Fruit fly (Drosophila melanogaster) whole organism, embryonic: ENCODE data around the gene CG12818.
A peak's percentile ranks its signal among the peaks of the same experiment; 100 is the strongest.

Experiments used
- ATbp ChIP-seq: fragments of 200-800 bp; sonication (Bioruptor generic); optimal IDR thresholded peaks from 2 replicates; lab custom pipeline; 2017; ENCODE audit warnings: missing biosample characterization, mild to moderate bottlenecking, missing genetic modification characterization, missing genetic modification reagents
- CG10431 ChIP-seq: fragments of 200-800 bp; sonication (Bioruptor generic); optimal IDR thresholded peaks from 3 replicates; lab custom pipeline; 2018; ENCODE audit warnings: missing biosample characterization, mild to moderate bottlenecking, missing genetic modification characterization
- CG10565 ChIP-seq: fragments of 200-800 bp; sonication (Bioruptor generic); optimal IDR thresholded peaks from 3 replicates; lab custom pipeline; 2016; ENCODE audit warnings: missing biosample characterization, mild to moderate bottlenecking, missing genetic modification characterization
- CG10979 ChIP-seq: fragments of 200-800 bp; sonication (Bioruptor generic); optimal IDR thresholded peaks from 2 replicates; lab custom pipeline; 2018; ENCODE audit warnings: missing biosample characterization, mild to moderate bottlenecking, missing genetic modification characterization, moderate library complexity
- CG11723 ChIP-seq: fragments of 200-800 bp; sonication (Bioruptor generic); optimal IDR thresholded peaks from 2 replicates; lab custom pipeline; 2017; ENCODE audit warnings: missing biosample characterization, mild to moderate bottlenecking, missing genetic modification characterization
- CG13287 ChIP-seq: fragments of 200-800 bp; sonication (Bioruptor generic); IDR thresholded peaks from 2 replicates; pipeline ENCODE4 v1.3.6; 2022; ENCODE audit warnings: missing biosample characterization, missing genetic modification characterization; ENCODE audit not compliant: partially characterized antibody
- CG13894 ChIP-seq: fragments of 200-800 bp; sonication (Bioruptor generic); optimal IDR thresholded peaks from 3 replicates; lab custom pipeline; 2018; ENCODE audit warnings: missing biosample characterization, mild to moderate bottlenecking, missing genetic modification characterization, moderate library complexity
- CG1602 ChIP-seq: fragments of 200-800 bp; sonication (Bioruptor generic); optimal IDR thresholded peaks from 3 replicates; lab custom pipeline; 2016; ENCODE audit warnings: missing biosample characterization, missing genetic modification characterization
- CG16813 ChIP-seq: fragments of 200-800 bp; sonication (Bioruptor generic); IDR thresholded peaks from 3 replicates; pipeline ENCODE4 v1.3.6; 2022; ENCODE audit warnings: missing biosample characterization, missing genetic modification characterization; ENCODE audit not compliant: partially characterized antibody
- CG16863 ChIP-seq: fragments of 200-800 bp; sonication (Bioruptor generic); optimal IDR thresholded peaks from 3 replicates; lab custom pipeline; 2016; ENCODE audit warnings: missing biosample characterization, missing genetic modification characterization
- CG2202 ChIP-seq: fragments of 200-800 bp; sonication (Bioruptor generic); optimal IDR thresholded peaks from 2 replicates; lab custom pipeline; 2018; ENCODE audit warnings: missing biosample characterization, mild to moderate bottlenecking, missing genetic modification characterization
- CG2889 ChIP-seq: fragments of 200-800 bp; sonication (Bioruptor generic); IDR thresholded peaks from 3 replicates; pipeline ENCODE4 v1.3.6; 2022; ENCODE audit warnings: missing biosample characterization, missing genetic modification characterization
- CG30020 ChIP-seq: fragments of 200-800 bp; optimal IDR thresholded peaks from 2 replicates; lab custom pipeline; 2019; ENCODE audit warnings: missing biosample characterization, mild to moderate bottlenecking, missing genetic modification characterization, moderate library complexity
- CG32772 ChIP-seq: fragments of 200-800 bp; sonication (Bioruptor generic); IDR thresholded peaks from 2 replicates; pipeline ENCODE4 v1.3.6; 2022; ENCODE audit warnings: missing biosample characterization, missing genetic modification characterization
- CG4707 ChIP-seq: fragments of 200-800 bp; sonication (Bioruptor generic); optimal IDR thresholded peaks from 2 replicates; lab custom pipeline; 2018; ENCODE audit warnings: missing biosample characterization, mild to moderate bottlenecking, missing genetic modification characterization, moderate library complexity
- CG5953 ChIP-seq: fragments of 200-800 bp; sonication (Bioruptor generic); IDR thresholded peaks from 2 replicates; pipeline ENCODE4 v1.3.6; 2022; ENCODE audit warnings: missing biosample characterization, missing genetic modification characterization
- CG6683 ChIP-seq: fragments of 200-800 bp; sonication (Bioruptor generic); optimal IDR thresholded peaks from 2 replicates; lab custom pipeline; 2017; ENCODE audit warnings: missing biosample characterization, mild to moderate bottlenecking, missing genetic modification characterization, missing genetic modification reagents
- CG7786 ChIP-seq: fragments of 200-800 bp; sonication (Bioruptor generic); optimal IDR thresholded peaks from 2 replicates; lab custom pipeline; 2016; ENCODE audit warnings: missing biosample characterization, missing genetic modification characterization
- CG7928 ChIP-seq: fragments of 200-800 bp; sonication (Bioruptor generic); optimal IDR thresholded peaks from 2 replicates; lab custom pipeline; 2017; ENCODE audit warnings: missing biosample characterization, mild to moderate bottlenecking, missing genetic modification characterization
- CG8924 ChIP-seq: fragments of 200-800 bp; optimal IDR thresholded peaks from 3 replicates; lab custom pipeline; 2019; ENCODE audit warnings: missing biosample characterization, mild to moderate bottlenecking, missing genetic modification characterization, moderate library complexity
- CG9609 ChIP-seq: fragments of 200-800 bp; sonication (Bioruptor generic); optimal IDR thresholded peaks from 3 replicates; lab custom pipeline; 2016; ENCODE audit warnings: missing biosample characterization, missing genetic modification characterization
- CG9727 ChIP-seq: fragments of 200-800 bp; sonication (Bioruptor generic); optimal IDR thresholded peaks from 3 replicates; lab custom pipeline; 2017; ENCODE audit warnings: missing biosample characterization, mild to moderate bottlenecking, missing genetic modification characterization
- CTCF ChIP-seq: fragments of 200-800 bp; sonication (Bioruptor generic); optimal IDR thresholded peaks from 2 replicates; lab custom pipeline; 2017; ENCODE audit warnings: missing biosample characterization, mild to moderate bottlenecking, missing genetic modification characterization, moderate library complexity
- Dip3 ChIP-seq: fragments of 200-800 bp; sonication (Bioruptor generic); optimal IDR thresholded peaks from 3 replicates; lab custom pipeline; 2016; ENCODE audit warnings: missing biosample characterization, missing genetic modification characterization
- Gsc ChIP-seq: fragments of 200-800 bp; sonication (Bioruptor generic); IDR thresholded peaks from 2 replicates; pipeline ENCODE4 v1.3.6; 2022; ENCODE audit warnings: missing biosample characterization, missing genetic modification characterization
- Hmx ChIP-seq: fragments of 200-800 bp; sonication (Bioruptor generic); optimal IDR thresholded peaks from 2 replicates; lab custom pipeline; 2016; ENCODE audit warnings: missing biosample characterization, missing genetic modification characterization
- MESR4 ChIP-seq: fragments of 200-800 bp; sonication (Bioruptor generic); optimal IDR thresholded peaks from 2 replicates; lab custom pipeline; 2018; ENCODE audit warnings: missing biosample characterization, mild to moderate bottlenecking, missing genetic modification characterization, moderate library complexity
- MTF-1 ChIP-seq: fragments of 200-800 bp; sonication (Bioruptor generic); optimal IDR thresholded peaks from 2 replicates; lab custom pipeline; 2018; ENCODE audit warnings: missing biosample characterization, mild to moderate bottlenecking, missing genetic modification characterization, borderline replicate concordance
- Mrtf ChIP-seq: fragments of 200-800 bp; sonication (Bioruptor generic); IDR thresholded peaks from 3 replicates; pipeline ENCODE4 v1.3.6; 2022; ENCODE audit warnings: missing biosample characterization, missing genetic modification characterization
- Nf-YB ChIP-seq: fragments of 200-800 bp; sonication (Bioruptor generic); optimal IDR thresholded peaks from 3 replicates; lab custom pipeline; 2019; ENCODE audit warnings: missing biosample characterization, mild to moderate bottlenecking, missing genetic modification characterization, moderate library complexity
- Pdp1 ChIP-seq, 2 experiments: fragments of 200-800 bp; sonication (Bioruptor generic); optimal IDR thresholded peaks; 3 replicates each; lab custom pipeline; 2016; ENCODE audit warnings: missing biosample characterization in 2 of 2, missing genetic modification characterization in 2 of 2, mild to moderate bottlenecking in 1 of 2, moderate library complexity in 1 of 2
- Six4 ChIP-seq: fragments of 200-800 bp; sonication (Bioruptor generic); optimal IDR thresholded peaks from 2 replicates; lab custom pipeline; 2016; ENCODE audit warnings: missing biosample characterization, missing genetic modification characterization
- Spps ChIP-seq: fragments of 200-800 bp; sonication (Bioruptor generic); optimal IDR thresholded peaks from 2 replicates; lab custom pipeline; 2018; ENCODE audit warnings: missing biosample characterization, mild to moderate bottlenecking, missing genetic modification characterization
- ab ChIP-seq: fragments of 200-800 bp; sonication (Bioruptor generic); optimal IDR thresholded peaks from 2 replicates; lab custom pipeline; 2016; ENCODE audit warnings: missing biosample characterization, missing genetic modification characterization
- ash1 ChIP-seq: fragments of 200-800 bp; sonication (Bioruptor generic); optimal IDR thresholded peaks from 2 replicates; lab custom pipeline; 2018; ENCODE audit warnings: missing biosample characterization, mild to moderate bottlenecking, missing genetic modification characterization
- cg ChIP-seq: fragments of 200-800 bp; sonication (Bioruptor generic); optimal IDR thresholded peaks from 3 replicates; lab custom pipeline; 2019; ENCODE audit warnings: missing biosample characterization, mild to moderate bottlenecking, missing genetic modification characterization, moderate library complexity
- gro ChIP-seq: fragments of 200-800 bp; sonication (Bioruptor generic); optimal IDR thresholded peaks from 2 replicates; lab custom pipeline; 2016; ENCODE audit warnings: missing biosample characterization, missing genetic modification characterization
- hth ChIP-seq: fragments of >200 bp; optimal IDR thresholded peaks from 2 replicates; lab custom pipeline; 2017; ENCODE audit warnings: inconsistent platforms
- ken ChIP-seq: fragments of 200-800 bp; sonication (Bioruptor generic); IDR thresholded peaks from 3 replicates; pipeline ENCODE4 v1.3.6; 2022; ENCODE audit warnings: missing biosample characterization, missing genetic modification characterization
- kni ChIP-seq: fragments of 200-800 bp; sonication (Bioruptor generic); optimal IDR thresholded peaks from 3 replicates; lab custom pipeline; 2017; ENCODE audit warnings: mild to moderate bottlenecking, missing biosample characterization, missing genetic modification reagents, missing genetic modification characterization
- lbe ChIP-seq: fragments of 200-800 bp; sonication (Bioruptor generic); optimal IDR thresholded peaks from 2 replicates; lab custom pipeline; 2016; ENCODE audit warnings: missing biosample characterization, mild to moderate bottlenecking, missing genetic modification characterization
- lilli ChIP-seq: fragments of 200-800 bp; sonication (Bioruptor generic); optimal IDR thresholded peaks from 3 replicates; lab custom pipeline; 2016; ENCODE audit warnings: missing biosample characterization, missing genetic modification characterization
- nmo ChIP-seq: fragments of 200-800 bp; sonication (Bioruptor generic); optimal IDR thresholded peaks from 2 replicates; lab custom pipeline; 2018; ENCODE audit warnings: missing biosample characterization, mild to moderate bottlenecking, missing genetic modification characterization, moderate library complexity
- pfk ChIP-seq: fragments of 200-800 bp; sonication (Bioruptor generic); optimal IDR thresholded peaks from 2 replicates; lab custom pipeline; 2018; ENCODE audit warnings: missing biosample characterization, mild to moderate bottlenecking, missing genetic modification characterization, moderate library complexity
- pum ChIP-seq: fragments of 200-800 bp; sonication (Bioruptor generic); optimal IDR thresholded peaks from 2 replicates; lab custom pipeline; 2016; ENCODE audit warnings: missing biosample characterization, missing genetic modification characterization
- ro ChIP-seq: fragments of 200-800 bp; sonication (Bioruptor generic); IDR thresholded peaks from 2 replicates; pipeline ENCODE4 v1.3.6; 2022; ENCODE audit warnings: missing biosample characterization, missing genetic modification characterization
- slp2 ChIP-seq: fragments of 200-800 bp; sonication (Bioruptor generic); optimal IDR thresholded peaks from 2 replicates; lab custom pipeline; 2016; ENCODE audit warnings: missing biosample characterization, missing genetic modification characterization
- toy ChIP-seq: fragments of 200-800 bp; sonication (Bioruptor generic); IDR thresholded peaks from 2 replicates; pipeline ENCODE4 v1.3.6; 2022; ENCODE audit warnings: missing biosample characterization, missing genetic modification characterization
- ttk ChIP-seq: fragments of 200-800 bp; sonication (Bioruptor generic); IDR thresholded peaks from 2 replicates; pipeline ENCODE4 v2.1.2; 2022; ENCODE audit warnings: missing biosample characterization, missing genetic modification characterization
- unpg ChIP-seq: fragments of 200-800 bp; sonication (Bioruptor generic); optimal IDR thresholded peaks from 3 replicates; lab custom pipeline; 2018; ENCODE audit warnings: missing biosample characterization, mild to moderate bottlenecking, missing genetic modification characterization, moderate library complexity
- vfl ChIP-seq: fragments of 200-800 bp; sonication (Bioruptor generic); optimal IDR thresholded peaks from 2 replicates; lab custom pipeline; 2016; ENCODE audit warnings: missing biosample characterization, missing genetic modification characterization

CG12818 gene

DNA sequence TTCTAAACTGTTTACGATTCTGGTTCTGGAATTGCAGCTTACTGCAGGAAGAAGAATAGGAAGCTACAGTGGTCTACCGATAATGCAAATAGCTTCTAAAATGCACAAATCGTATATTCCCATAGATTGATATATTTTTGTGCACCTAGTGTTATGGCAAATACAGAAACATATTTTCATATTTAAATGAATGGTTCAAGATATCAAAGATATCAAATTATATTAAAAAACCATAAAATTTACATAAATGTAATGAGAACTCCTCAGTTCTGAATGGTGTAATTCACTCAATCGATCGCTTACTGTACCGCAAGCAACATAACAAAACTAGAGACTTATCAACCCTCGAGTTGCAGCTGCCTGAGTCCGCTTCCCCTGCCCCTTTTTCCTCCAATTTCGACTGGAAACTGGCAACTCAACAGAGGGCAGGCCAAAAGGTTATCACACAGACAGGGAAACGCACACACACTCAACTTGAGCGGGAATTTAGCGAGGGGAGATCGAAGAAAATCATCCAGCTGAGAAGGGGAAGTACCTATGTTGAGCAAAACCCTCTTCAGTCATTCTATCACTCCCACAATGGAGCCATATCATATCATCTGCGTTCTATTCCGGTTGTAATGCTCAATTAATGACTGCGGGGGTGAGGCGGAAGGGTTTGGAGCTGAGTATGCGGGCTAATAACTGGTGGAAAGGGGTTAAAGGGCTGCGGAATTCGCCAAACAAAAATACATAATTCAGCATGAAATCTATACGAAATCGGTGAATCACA, 22.7 kb downstream of the CG12818 start (continued):
- no peak for TF ChIP-seq lbe (GFP tag; lab: Kevin White, UChicago)
- TF ChIP-seq CG13287 (GFP tag; lab: Robert Waterston, UW): no peak
- no peak for TF ChIP-seq CG6683 (GFP tag; lab: Kevin White, UChicago)
- TF ChIP-seq ken (GFP tag; lab: Robert Waterston, UW): no peak
- TF ChIP-seq MTF-1 (GFP tag; lab: Kevin White, UChicago): no peak
- no peak for TF ChIP-seq CG9609 (GFP tag; lab: Kevin White, UChicago)
- no peak for TF ChIP-seq Pdp1 (GFP tag; optimal IDR thresholded peaks at IDR 0.05; lab: Kevin White, UChicago)
- TF ChIP-seq CG13894 (tag; lab: Kevin White, UChicago): peak; percentile 52
- peak; percentile 2 for TF ChIP-seq cg
- peak; percentile 60 for TF ChIP-seq nmo
- no peak for TF ChIP-seq CG5953
- TF ChIP-seq Nf-YB (GFP tag; lab: Kevin White, UChicago): peak; percentile 20
- no peak for TF ChIP-seq Gsc (GFP tag; lab: Robert Waterston, UW)
- peak; percentile 3 for TF ChIP-seq lilli (GFP tag; lab: Kevin White, UChicago)
- TF ChIP-seq Mrtf (GFP tag; lab: Robert Waterston, UW): no peak
- TF ChIP-seq pum: no peak
- no peak for TF ChIP-seq Dip3 (GFP tag; lab: Kevin White, UChicago)
- TF ChIP-seq gro: no peak
- TF ChIP-seq CG7928 (GFP tag; lab: Kevin White, UChicago): no peak
- peak; percentile 34 for TF ChIP-seq unpg (GFP tag; lab: Kevin White, UChicago)
- TF ChIP-seq CG2202 (tag; lab: Kevin White, UChicago): peak; percentile 41
- TF ChIP-seq slp2 (GFP tag; lab: Kevin White, UChicago): no peak
- TF ChIP-seq hth (lab: Kevin White, UChicago): no peak
- TF ChIP-seq CG2889 (GFP tag; lab: Robert Waterston, UW): no peak
- peak; percentile 41 for TF ChIP-seq CG10431 (GFP tag; lab: Kevin White, UChicago)
- TF ChIP-seq CTCF (GFP tag; lab: Kevin White, UChicago): no peak
- no peak for TF ChIP-seq pfk
- TF ChIP-seq ro (GFP tag; lab: Robert Waterston, UW): no peak
- TF ChIP-seq CG32772 (GFP tag; lab: Robert Waterston, UW): no peak
- peak; percentile 74 for TF ChIP-seq CG10979 (tag; lab: Kevin White, UChicago)
- no peak for TF ChIP-seq CG11723 (GFP tag; lab: Kevin White, UChicago)
- peak; percentile 35 for TF ChIP-seq CG1602 (GFP tag; lab: Kevin White, UChicago)
- TF ChIP-seq MESR4 (GFP tag; lab: Kevin White, UChicago): no peak
- TF ChIP-seq toy: no peak
- peak; percentile 22 for TF ChIP-seq kni (GFP tag; lab: Kevin White, UChicago)
- TF ChIP-seq CG8924 (tag; lab: Kevin White, UChicago): peak; percentile 59
- TF ChIP-seq CG16813 (GFP tag; lab: Robert Waterston, UW): no peak
- no peak for TF ChIP-seq CG10565 (GFP tag; lab: Kevin White, UChicago)
- peak; percentile 5 for TF ChIP-seq ATbp
- TF ChIP-seq Spps (tag; lab: Kevin White, UChicago): peak; percentile 40
- TF ChIP-seq CG30020 (tag; lab: Kevin White, UChicago): no peak
- TF ChIP-seq ab (GFP tag; lab: Kevin White, UChicago): no peak
- TF ChIP-seq CG16863 (GFP tag; lab: Kevin White, UChicago): no peak
- TF ChIP-seq Hmx: no peak
- TF ChIP-seq CG7786 (GFP tag; lab: Kevin White, UChicago): no peak
- TF ChIP-seq Six4 (GFP tag; lab: Kevin White, UChicago): no peak
- TF ChIP-seq vfl (GFP tag; lab: Kevin White, UChicago): no peak
- TF ChIP-seq ash1 (GFP tag; lab: Kevin White, UChicago): peak; percentile 29
- peak; percentile 54 for TF ChIP-seq CG9727 (GFP tag; lab: Kevin White, UChicago)
- no peak for TF ChIP-seq ttk
- TF ChIP-seq CG4707 (GFP tag; lab: Kevin White, UChicago): no peak
